Fruit fly (Drosophila melanogaster) whole organism, embryonic: ENCODE measurements around the gene CG32537.

Experiments used
- Bgb ChIP-seq: fragments of 200-800 bp; sonication (Bioruptor generic); IDR thresholded peaks from 2 replicates; pipeline ENCODE4 v1.3.6; 2022; ENCODE audit warnings: missing biosample characterization, missing genetic modification characterization; ENCODE audit not compliant: partially characterized antibody
- CG10147 ChIP-seq: fragments of 200-800 bp; sonication (Bioruptor generic); optimal IDR thresholded peaks from 2 replicates; lab custom pipeline; 2019; ENCODE audit warnings: missing biosample characterization, mild to moderate bottlenecking, missing genetic modification characterization, moderate library complexity
- CG10979 ChIP-seq: fragments of 200-800 bp; sonication (Bioruptor generic); optimal IDR thresholded peaks from 2 replicates; lab custom pipeline; 2018; ENCODE audit warnings: missing biosample characterization, mild to moderate bottlenecking, missing genetic modification characterization, moderate library complexity
- CG12942 ChIP-seq: fragments of 200-800 bp; sonication (Bioruptor generic); optimal IDR thresholded peaks from 3 replicates; lab custom pipeline; 2016; ENCODE audit warnings: missing biosample characterization, missing genetic modification characterization
- CG13624 ChIP-seq: fragments of 200-800 bp; sonication (Bioruptor generic); optimal IDR thresholded peaks from 2 replicates; lab custom pipeline; 2016; ENCODE audit warnings: missing biosample characterization, missing genetic modification characterization
- CG14965 ChIP-seq: fragments of 200-800 bp; sonication (Bioruptor generic); optimal IDR thresholded peaks from 2 replicates; lab custom pipeline; 2016; ENCODE audit warnings: missing biosample characterization, missing genetic modification characterization, borderline replicate concordance
- CG15269 ChIP-seq: fragments of 200-800 bp; sonication (Bioruptor generic); optimal IDR thresholded peaks from 2 replicates; lab custom pipeline; 2018; ENCODE audit warnings: missing biosample characterization, mild to moderate bottlenecking, missing genetic modification characterization, moderate library complexity
- CG1602 ChIP-seq: fragments of 200-800 bp; sonication (Bioruptor generic); optimal IDR thresholded peaks from 3 replicates; lab custom pipeline; 2016; ENCODE audit warnings: missing biosample characterization, missing genetic modification characterization
- CG17568 ChIP-seq: fragments of 200-800 bp; sonication (Bioruptor generic); optimal IDR thresholded peaks from 2 replicates; lab custom pipeline; 2018; ENCODE audit warnings: missing biosample characterization, mild to moderate bottlenecking, missing genetic modification characterization, moderate library complexity
- CG18262 ChIP-seq: fragments of 200-800 bp; optimal IDR thresholded peaks from 3 replicates; lab custom pipeline; 2019; ENCODE audit warnings: missing biosample characterization, mild to moderate bottlenecking, missing genetic modification characterization, moderate library complexity
- CG18764 ChIP-seq: fragments of 200-800 bp; sonication (Bioruptor generic); optimal IDR thresholded peaks from 3 replicates; lab custom pipeline; 2016; ENCODE audit warnings: missing biosample characterization, missing genetic modification characterization
- CG2875 ChIP-seq: fragments of 200-800 bp; sonication (Bioruptor generic); optimal IDR thresholded peaks from 2 replicates; lab custom pipeline; 2017; ENCODE audit warnings: missing biosample characterization, mild to moderate bottlenecking, missing genetic modification characterization, missing genetic modification reagents
- CG30403 ChIP-seq: fragments of 200-800 bp; sonication (Bioruptor generic); optimal IDR thresholded peaks from 3 replicates; lab custom pipeline; 2016; ENCODE audit warnings: missing biosample characterization, missing genetic modification characterization
- CG3065 ChIP-seq: fragments of 200-800 bp; sonication (Bioruptor generic); optimal IDR thresholded peaks from 2 replicates; lab custom pipeline; 2016; ENCODE audit warnings: missing biosample characterization, missing genetic modification characterization
- CG6254 ChIP-seq: fragments of 200-800 bp; sonication (Bioruptor generic); optimal IDR thresholded peaks from 3 replicates; lab custom pipeline; 2017; ENCODE audit warnings: mild to moderate bottlenecking, missing biosample characterization, missing genetic modification reagents, missing genetic modification characterization
- CG7357 ChIP-seq: fragments of 200-800 bp; sonication (Bioruptor generic); IDR thresholded peaks from 3 replicates; pipeline ENCODE4 v1.3.6; 2022; ENCODE audit warnings: missing biosample characterization, missing genetic modification characterization
- CG7963 ChIP-seq: fragments of 200-800 bp; sonication (Bioruptor generic); IDR thresholded peaks from 3 replicates; pipeline ENCODE4 v1.3.6; 2022; ENCODE audit warnings: missing biosample characterization, missing genetic modification characterization; ENCODE audit not compliant: partially characterized antibody
- CG8281 ChIP-seq: fragments of 200-800 bp; sonication (Bioruptor generic); optimal IDR thresholded peaks from 2 replicates; lab custom pipeline; 2018; ENCODE audit warnings: missing biosample characterization, mild to moderate bottlenecking, missing genetic modification characterization, moderate library complexity
- D19A ChIP-seq: fragments of 200-800 bp; optimal IDR thresholded peaks from 3 replicates; lab custom pipeline; 2019; ENCODE audit warnings: missing biosample characterization, mild to moderate bottlenecking, missing genetic modification characterization, moderate library complexity
- Fer2 ChIP-seq: fragments of 200-800 bp; sonication (Bioruptor generic); optimal IDR thresholded peaks from 2 replicates; lab custom pipeline; 2018; ENCODE audit warnings: missing biosample characterization, mild to moderate bottlenecking, missing genetic modification characterization, moderate library complexity
- Fer3 ChIP-seq: fragments of 200-800 bp; sonication (Bioruptor generic); optimal IDR thresholded peaks from 2 replicates; lab custom pipeline; 2018; ENCODE audit warnings: missing biosample characterization, mild to moderate bottlenecking, missing genetic modification characterization, moderate library complexity
- Jarid2 ChIP-seq: fragments of 200-800 bp; sonication (Bioruptor generic); optimal IDR thresholded peaks from 3 replicates; lab custom pipeline; 2017; ENCODE audit warnings: mild to moderate bottlenecking, missing biosample characterization, missing genetic modification reagents, missing genetic modification characterization
- Pdp1 ChIP-seq, 2 experiments: fragments of 200-800 bp; sonication (Bioruptor generic); optimal IDR thresholded peaks; 3 replicates each; lab custom pipeline; 2016; ENCODE audit warnings: missing biosample characterization in 2 of 2, missing genetic modification characterization in 2 of 2, mild to moderate bottlenecking in 1 of 2, moderate library complexity in 1 of 2
- Sin3A ChIP-seq: fragments of >200 bp; optimal IDR thresholded peaks from 2 replicates; lab custom pipeline; 2018
- al ChIP-seq: fragments of 200-800 bp; sonication (Bioruptor generic); IDR thresholded peaks from 2 replicates; pipeline ENCODE4 v1.3.6; 2022; ENCODE audit warnings: missing biosample characterization, missing genetic modification characterization
- ap ChIP-seq: fragments of 200-800 bp; sonication (Bioruptor generic); IDR thresholded peaks from 2 replicates; pipeline ENCODE4 v1.3.6; 2022; ENCODE audit warnings: missing biosample characterization, missing genetic modification characterization
- ato ChIP-seq: fragments of 200-800 bp; sonication (Bioruptor generic); IDR thresholded peaks from 2 replicates; pipeline ENCODE4 v1.3.6; 2022; ENCODE audit warnings: missing biosample characterization, missing genetic modification characterization; ENCODE audit not compliant: partially characterized antibody
- btn ChIP-seq: fragments of 200-800 bp; sonication (Bioruptor generic); optimal IDR thresholded peaks from 2 replicates; lab custom pipeline; 2016; ENCODE audit warnings: missing biosample characterization, missing genetic modification characterization
- cg ChIP-seq: fragments of 200-800 bp; sonication (Bioruptor generic); optimal IDR thresholded peaks from 3 replicates; lab custom pipeline; 2019; ENCODE audit warnings: missing biosample characterization, mild to moderate bottlenecking, missing genetic modification characterization, moderate library complexity
- chn ChIP-seq: fragments of 200-800 bp; sonication (Bioruptor generic); optimal IDR thresholded peaks from 2 replicates; lab custom pipeline; 2016; ENCODE audit warnings: missing biosample characterization, missing genetic modification characterization
- dimm ChIP-seq: fragments of 200-800 bp; sonication (Bioruptor generic); IDR thresholded peaks from 2 replicates; pipeline ENCODE4 v1.3.6; 2022; ENCODE audit warnings: missing biosample characterization, missing genetic modification characterization
- esg ChIP-seq: fragments of 200-800 bp; sonication (Bioruptor generic); conservative IDR thresholded peaks from 2 replicates; pipeline ENCODE4 v1.3.6; 2022; ENCODE audit warnings: missing biosample characterization, missing genetic modification characterization
- fd3F ChIP-seq: fragments of 200-800 bp; sonication (Bioruptor generic); optimal IDR thresholded peaks from 2 replicates; lab custom pipeline; 2018; ENCODE audit warnings: missing biosample characterization, mild to moderate bottlenecking, missing genetic modification characterization, moderate library complexity
- gfzf ChIP-seq: fragments of 200-800 bp; sonication (Bioruptor generic); optimal IDR thresholded peaks from 2 replicates; lab custom pipeline; 2016; ENCODE audit warnings: missing biosample characterization, mild to moderate bottlenecking, missing genetic modification characterization, moderate library complexity
- gro ChIP-seq: fragments of 200-800 bp; sonication (Bioruptor generic); optimal IDR thresholded peaks from 2 replicates; lab custom pipeline; 2016; ENCODE audit warnings: missing biosample characterization, missing genetic modification characterization
- hkb ChIP-seq, 2 experiments: fragments of 200-800 bp in 1 of 2; fragments of >200 bp in 1 of 2; sonication (Bioruptor generic) in 1 of 2; IDR thresholded peaks in 1 of 2; optimal IDR thresholded peaks in 1 of 2; 2 replicates each; pipeline versions ENCODE4 v1.3.6 to Lab custom; 2017 to 2022; ENCODE audit warnings: missing biosample characterization in 1 of 2, missing genetic modification characterization in 1 of 2
- kah ChIP-seq: fragments of 200-800 bp; sonication (Bioruptor generic); optimal IDR thresholded peaks from 2 replicates; lab custom pipeline; 2018; ENCODE audit warnings: missing biosample characterization, mild to moderate bottlenecking, missing genetic modification characterization
- kay ChIP-seq: fragments of 200-800 bp; sonication (Bioruptor generic); optimal IDR thresholded peaks from 2 replicates; lab custom pipeline; 2016; ENCODE audit warnings: missing biosample characterization, missing genetic modification characterization
- lmd ChIP-seq: fragments of 200-800 bp; sonication (Bioruptor generic); IDR thresholded peaks from 2 replicates; pipeline ENCODE4 v1.3.6; 2022; ENCODE audit warnings: missing biosample characterization, missing genetic modification characterization
- lov ChIP-seq, 2 experiments: fragments of 200-800 bp in 1 of 2; fragments of >200 bp in 1 of 2; sonication (Bioruptor generic) in 1 of 2; IDR thresholded peaks in 1 of 2; optimal IDR thresholded peaks in 1 of 2; 2 replicates in 1 of 2; 3 replicates in 1 of 2; pipeline versions ENCODE4 v1.3.6 to Lab custom; 2017 to 2022; ENCODE audit warnings: missing biosample characterization in 1 of 2, missing genetic modification characterization in 1 of 2
- mirr ChIP-seq: fragments of 200-800 bp; sonication (Bioruptor generic); optimal IDR thresholded peaks from 3 replicates; lab custom pipeline; 2018; ENCODE audit warnings: missing biosample characterization, mild to moderate bottlenecking, missing genetic modification characterization
- peb ChIP-seq: fragments of 200-800 bp; sonication (Bioruptor generic); IDR thresholded peaks from 2 replicates; pipeline ENCODE4 v1.3.6; 2022; ENCODE audit warnings: missing biosample characterization, missing genetic modification characterization
- slou ChIP-seq: fragments of 200-800 bp; sonication (Bioruptor generic); optimal IDR thresholded peaks from 3 replicates; lab custom pipeline; 2016; ENCODE audit warnings: missing biosample characterization, missing genetic modification characterization
- so ChIP-seq: fragments of 200-800 bp; sonication (Bioruptor generic); IDR thresholded peaks from 3 replicates; pipeline ENCODE4 v1.3.6; 2022; ENCODE audit warnings: missing biosample characterization, missing genetic modification characterization
- stc ChIP-seq: fragments of 200-800 bp; sonication (Bioruptor generic); IDR thresholded peaks from 2 replicates; pipeline ENCODE4 v1.3.6; 2022; ENCODE audit warnings: missing biosample characterization, missing genetic modification characterization
- stwl ChIP-seq: fragments of 200-800 bp; sonication (Bioruptor generic); optimal IDR thresholded peaks from 3 replicates; lab custom pipeline; 2018; ENCODE audit warnings: missing biosample characterization, mild to moderate bottlenecking, missing genetic modification characterization, moderate library complexity
- toy ChIP-seq: fragments of 200-800 bp; sonication (Bioruptor generic); IDR thresholded peaks from 2 replicates; pipeline ENCODE4 v1.3.6; 2022; ENCODE audit warnings: missing biosample characterization, missing genetic modification characterization

The CG32537 gene

DNA sequence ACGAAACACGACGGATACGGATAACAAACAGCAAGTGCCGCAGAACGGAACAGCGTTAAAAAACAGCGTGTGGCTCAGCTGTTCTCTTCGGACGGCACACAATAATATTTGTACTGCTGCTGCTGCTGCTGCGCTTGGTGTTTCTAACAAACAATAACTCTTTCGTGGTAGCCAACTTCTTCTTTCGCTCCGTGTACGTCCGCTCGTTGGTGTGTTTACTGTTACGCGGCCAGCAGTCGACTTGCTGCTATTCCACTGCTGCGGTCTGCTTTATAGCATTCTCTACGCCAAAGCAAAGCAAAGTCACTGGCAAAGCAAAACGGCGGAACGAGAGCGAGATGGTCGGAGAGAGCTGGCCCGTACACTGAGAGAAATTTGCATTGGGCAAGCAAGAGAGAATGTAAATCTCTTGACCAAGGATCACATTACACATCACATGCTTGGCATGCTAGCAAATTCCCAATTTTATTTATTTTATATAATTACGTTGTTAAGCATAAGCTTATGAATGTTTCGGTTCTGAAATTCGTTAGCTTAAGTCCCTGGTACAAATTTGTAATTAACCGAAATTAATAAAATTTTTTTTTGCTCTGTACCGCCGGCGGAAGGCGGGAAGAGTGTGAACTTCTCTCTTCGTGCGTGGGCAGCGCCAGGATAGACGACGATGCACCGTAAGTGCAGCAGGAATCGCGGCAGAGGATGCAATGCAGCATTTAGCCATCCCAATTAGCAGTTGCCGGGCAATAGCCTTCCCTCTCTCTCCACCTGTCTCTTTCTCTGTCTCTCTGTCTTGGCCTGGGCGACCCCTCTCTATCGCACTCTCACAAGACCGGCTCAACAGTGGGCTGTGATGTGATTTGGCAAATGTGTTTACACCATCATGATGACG, 45.7 kb upstream of the CG32537 start, which contains the start of gene out (continued):
- peak; percentile 91 for TF ChIP-seq peb (GFP tag; lab: Robert Waterston, UW)
- TF ChIP-seq gro (GFP tag; lab: Kevin White, UChicago): peak; percentile 85
- peak; percentile 90 for TF ChIP-seq CG7357 (GFP tag; lab: Robert Waterston, UW)
- TF ChIP-seq so (GFP tag; lab: Robert Waterston, UW): peak; percentile 96
- peak; percentile 86 for TF ChIP-seq Fer2 (tag; lab: Kevin White, UChicago)
- peak; percentile 85 for TF ChIP-seq kah (GFP tag; lab: Kevin White, UChicago)
- TF ChIP-seq kay: peak; percentile 86
- TF ChIP-seq Fer3 (tag; lab: Kevin White, UChicago): peak; percentile 91
- peak; percentile 90 for TF ChIP-seq D19A (tag; lab: Kevin White, UChicago)
- TF ChIP-seq esg (GFP tag; lab: Robert Waterston, UW): peak; percentile 94
- TF ChIP-seq lov (optimal IDR thresholded peaks at IDR 0.05; lab: Kevin White, UChicago): no peak
- peak; percentile 93 for TF ChIP-seq lov (GFP tag; IDR thresholded peaks at IDR 0.05; lab: Robert Waterston, UW)
- TF ChIP-seq CG10979 (tag; lab: Kevin White, UChicago): peak; percentile 96
- peak; percentile 45 for TF ChIP-seq btn (GFP tag; lab: Kevin White, UChicago)
- TF ChIP-seq CG12942: peak; percentile 86
- peak; percentile 40 for TF ChIP-seq stwl (tag; lab: Kevin White, UChicago)
- no peak for TF ChIP-seq cg (GFP tag; lab: Kevin White, UChicago)
- no peak for TF ChIP-seq Sin3A (lab: Kevin White, UChicago)
- peak; percentile 95 for TF ChIP-seq CG18262 (tag; lab: Kevin White, UChicago)
- TF ChIP-seq al (GFP tag; lab: Robert Waterston, UW): peak; percentile 90
- TF ChIP-seq CG1602: peak; percentile 95
- TF ChIP-seq gfzf (GFP tag; lab: Kevin White, UChicago): no peak
- peak; percentile 90 for TF ChIP-seq chn
- peak; percentile 76 for TF ChIP-seq CG13624
- TF ChIP-seq CG3065: peak; percentile 79
- TF ChIP-seq CG17568 (GFP tag; lab: Kevin White, UChicago): peak; percentile 89
- peak; percentile 86 for TF ChIP-seq Jarid2 (GFP tag; lab: Kevin White, UChicago)
- peak; percentile 94 for TF ChIP-seq CG15269 (tag; lab: Kevin White, UChicago)
- peak; percentile 93 for TF ChIP-seq stc (GFP tag; lab: Robert Waterston, UW)
- peak; percentile 87 for TF ChIP-seq fd3F (GFP tag; lab: Kevin White, UChicago)
- TF ChIP-seq dimm (GFP tag; lab: Robert Waterston, UW): peak; percentile 88
- peak; percentile 89 for TF ChIP-seq ap
- peak; percentile 42; the same call in 1 of the 2 replicates for TF ChIP-seq Bgb (GFP tag; lab: Robert Waterston, UW)
- 0 out of 2 replicates have a peak, but pooled peaks have one; percentile 29 for TF ChIP-seq ato (GFP tag; lab: Robert Waterston, UW)
- TF ChIP-seq CG18764: peak; percentile 84
- peak; percentile 96 for TF ChIP-seq CG30403 (GFP tag; lab: Kevin White, UChicago)
- TF ChIP-seq CG7963 (GFP tag; lab: Robert Waterston, UW): no peak
- peak; percentile 22 for TF ChIP-seq CG14965 (GFP tag; lab: Kevin White, UChicago)
- TF ChIP-seq CG8281 (tag; lab: Kevin White, UChicago): peak; percentile 77
- no peak for TF ChIP-seq hkb (optimal IDR thresholded peaks at IDR 0.05; lab: Kevin White, UChicago)
- TF ChIP-seq hkb (GFP tag; IDR thresholded peaks at IDR 0.05; lab: Robert Waterston, UW): peak; percentile 96
- TF ChIP-seq toy (GFP tag; lab: Robert Waterston, UW): peak; percentile 78
- peak; percentile 87 to 91 for TF ChIP-seq Pdp1 (GFP tag; optimal IDR thresholded peaks at IDR 0.05; lab: Kevin White, UChicago)
- peak; percentile 91 for TF ChIP-seq CG2875
- TF ChIP-seq lmd (GFP tag; lab: Robert Waterston, UW): peak; percentile 97
- peak; percentile 80 for TF ChIP-seq slou
- peak; percentile 92 for TF ChIP-seq CG10147
- TF ChIP-seq mirr: peak; percentile 49
- TF ChIP-seq CG6254 (GFP tag; lab: Kevin White, UChicago): peak; percentile 91
